Fruit fly (Drosophila melanogaster) whole organism: Measurements from ENCODE around the gene CG16736.

ENCODE experiments used
- pan ChIP-seq: fragments of >200 bp; optimal IDR thresholded peaks from 2 replicates; lab custom pipeline; 2017
- psq ChIP-seq: fragments of >200 bp; optimal IDR thresholded peaks from 2 replicates; lab custom pipeline; 2017

DNA sequence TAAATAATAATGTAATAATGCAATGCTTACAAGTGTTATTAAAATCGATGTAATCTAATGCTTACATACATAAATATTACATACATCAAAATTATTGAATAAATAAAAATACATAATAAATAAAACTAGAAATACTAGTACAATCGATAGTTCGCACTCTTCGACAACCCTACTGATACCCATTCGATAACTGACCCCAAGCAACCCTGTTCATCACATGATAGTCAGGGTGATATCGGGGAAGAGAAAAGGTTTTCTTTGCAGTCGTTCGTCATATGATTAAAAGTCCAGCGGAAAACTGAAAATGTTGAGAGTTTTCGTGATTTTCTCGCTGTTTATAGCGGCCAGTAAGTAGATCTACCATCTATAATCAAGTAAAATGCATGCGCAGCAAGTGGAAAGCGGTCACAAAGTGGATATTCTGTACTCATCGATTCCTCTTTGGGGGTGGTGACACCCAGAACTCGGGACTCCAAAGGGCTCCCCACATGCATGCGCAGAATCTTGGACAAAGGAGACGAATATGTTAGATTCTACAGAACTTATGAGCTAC lies 3.0 kb upstream of the CG16736 start, which contains the start of gene ATP6AP2:
- TF ChIP-seq psq (no peak), pan (lab: Kevin White, UChicago) (no peak)
